Fruit fly (Drosophila melanogaster): Measurements from ENCODE around the gene Cp110.

Cp110 gene

DNA sequence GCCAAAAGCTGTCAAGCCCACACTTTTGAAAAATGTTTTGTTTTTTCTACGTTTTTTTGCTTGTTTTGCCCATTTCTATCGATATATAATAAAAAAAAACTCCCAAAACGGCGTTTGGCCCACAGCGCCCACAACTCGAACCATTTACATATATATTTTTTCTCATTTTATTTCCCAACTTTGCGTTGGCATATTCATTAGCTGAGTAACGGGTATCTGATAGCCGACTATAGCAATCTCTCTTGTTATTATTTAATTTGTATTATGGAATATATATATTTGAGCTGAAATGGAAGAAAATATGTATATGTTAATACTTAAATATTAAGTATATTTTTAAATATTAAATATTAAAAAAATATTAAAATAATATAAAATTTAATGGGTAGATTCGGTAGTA is 4.6 kb downstream of the Cp110 start:
- TF ChIP-seq CG9948 (tag; optimal IDR thresholded peaks at IDR 0.05) (no peak), CG17806 (tag; optimal IDR thresholded peaks at IDR 0.05) (no peak), CG8159 (tag; optimal IDR thresholded peaks at IDR 0.05) (no peak), Pif1A (GFP tag; optimal IDR thresholded peaks at IDR 0.05) (no peak), fd96Ca (GFP tag; IDR thresholded peaks at IDR 0.05) (no peak), CG13204 (GFP tag; optimal IDR thresholded peaks at IDR 0.05) (no peak), CG34367 (tag; optimal IDR thresholded peaks at IDR 0.05) (no peak), rn (GFP tag; IDR thresholded peaks at IDR 0.05) (no peak), CG15710 (tag; optimal IDR thresholded peaks at IDR 0.05) (no peak), Snoo (tag; optimal IDR thresholded peaks at IDR 0.05) (no peak), Ets98B (GFP tag; IDR thresholded peaks at IDR 0.05) (no peak), CG12605 (GFP tag; IDR thresholded peaks at IDR 0.05) (no peak), CG8301 (tag; optimal IDR thresholded peaks at IDR 0.05) (no peak)

DNA sequence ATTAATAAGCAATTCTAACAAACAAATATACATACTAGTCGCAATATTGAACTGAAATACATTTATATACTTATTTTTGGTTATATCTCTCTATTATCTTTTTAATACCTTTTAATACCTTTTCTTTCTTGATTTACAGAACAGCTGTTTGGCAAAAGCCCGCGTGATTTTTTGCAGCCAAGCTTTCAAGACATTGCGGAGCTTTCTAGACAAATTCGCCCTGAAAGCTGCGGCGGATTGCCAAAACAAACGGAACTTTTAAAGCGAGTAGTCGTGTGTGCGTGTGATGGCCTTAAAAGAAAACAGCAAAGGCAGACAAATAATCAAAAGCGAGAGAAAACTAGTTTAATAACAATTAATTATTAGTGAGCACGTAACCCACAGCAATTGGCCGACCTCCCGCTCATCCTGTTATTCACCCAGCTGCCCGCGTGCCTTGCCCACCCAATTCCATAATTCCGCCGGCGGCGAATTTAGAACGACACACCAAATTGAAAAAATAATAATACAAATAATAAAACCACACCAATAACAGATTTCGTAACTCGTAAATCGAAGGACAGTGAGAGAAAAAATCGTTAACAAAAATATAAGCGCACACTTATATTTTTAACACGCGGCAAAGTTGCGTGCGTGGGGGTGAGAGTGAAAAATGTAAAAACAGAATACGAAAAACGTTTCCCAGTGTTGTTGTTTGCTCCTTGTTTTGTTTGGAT is 5.2 kb downstream of the Cp110 start:
- TF ChIP-seq Snoo (tag; optimal IDR thresholded peaks at IDR 0.05) (no peak), rn (GFP tag; IDR thresholded peaks at IDR 0.05) (no peak)

- no peak for TF ChIP-seq D1 (tag; optimal IDR thresholded peaks at IDR 0.05)
- no peak for TF ChIP-seq rn (GFP tag; IDR thresholded peaks at IDR 0.05)
- TF ChIP-seq CG17806 (tag; optimal IDR thresholded peaks at IDR 0.05): peak; percentile 40
- peak; percentile 32 for TF ChIP-seq CG9948 (tag; optimal IDR thresholded peaks at IDR 0.05)
- TF ChIP-seq Pif1A (GFP tag; optimal IDR thresholded peaks at IDR 0.05): no peak
- TF ChIP-seq fd96Ca (GFP tag; IDR thresholded peaks at IDR 0.05): no peak
- peak; percentile 25 for TF ChIP-seq Snoo (tag; optimal IDR thresholded peaks at IDR 0.05)
- no peak for TF ChIP-seq Ets98B (GFP tag; IDR thresholded peaks at IDR 0.05)
- TF ChIP-seq Pif1B (GFP tag; optimal IDR thresholded peaks at IDR 0.05): no peak
- no peak for TF ChIP-seq CG32121 (GFP tag; IDR thresholded peaks at IDR 0.05)
- no peak for TF ChIP-seq CG34367 (tag; optimal IDR thresholded peaks at IDR 0.05)
- 0 out of 2 replicates have a peak, but pooled peaks have one; percentile 20 for TF ChIP-seq CG12605 (GFP tag; IDR thresholded peaks at IDR 0.05)
- TF ChIP-seq CG15710 (tag; optimal IDR thresholded peaks at IDR 0.05): peak; percentile 30
- TF ChIP-seq CG10348 (GFP tag; IDR thresholded peaks at IDR 0.05): no peak
- TF ChIP-seq CG8301 (tag; optimal IDR thresholded peaks at IDR 0.05): peak; percentile 27
- TF ChIP-seq EcR (GFP tag; optimal IDR thresholded peaks at IDR 0.05): peak; percentile 16
- peak; percentile 49 for TF ChIP-seq CG14655 (GFP tag; optimal IDR thresholded peaks at IDR 0.05)
- TF ChIP-seq CG8159 (tag; optimal IDR thresholded peaks at IDR 0.05): peak; percentile 57
- TF ChIP-seq CG13204 (GFP tag; optimal IDR thresholded peaks at IDR 0.05): no peak
- no peak for TF ChIP-seq gl (tag; optimal IDR thresholded peaks at IDR 0.05)
- 0 out of 3 replicates have a peak, but pooled peaks have one; percentile 11 for TF ChIP-seq CG4496 (GFP tag; IDR thresholded peaks at IDR 0.05)
These were observed 6.0 kb downstream of the Cp110 start for dm6 chrX:22487667-22488593.

DNA sequence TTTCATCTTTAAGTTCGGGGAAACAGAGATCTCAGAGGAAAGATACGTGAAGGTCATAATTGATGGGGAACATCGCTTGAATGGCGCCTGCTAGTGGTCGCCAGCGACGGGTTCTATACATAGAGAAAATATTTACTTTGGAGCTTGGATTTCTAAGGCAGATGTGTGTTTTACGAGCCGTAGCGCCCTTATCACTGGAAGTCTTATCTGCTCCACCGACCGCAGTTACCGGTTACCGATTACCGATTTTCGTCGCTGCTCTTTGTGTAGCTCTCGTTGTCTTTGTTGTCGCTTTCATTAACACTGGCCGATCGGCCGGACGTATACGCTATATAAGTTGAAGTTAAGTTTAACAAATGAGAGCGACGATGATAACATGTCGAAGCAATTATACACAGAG is 8.7 kb downstream of the Cp110 start:
- TF ChIP-seq CG17806 (tag; optimal IDR thresholded peaks at IDR 0.05): no peak
- no peak for TF ChIP-seq CG12605 (GFP tag; IDR thresholded peaks at IDR 0.05)
- TF ChIP-seq CG8159 (tag; optimal IDR thresholded peaks at IDR 0.05): no peak
- TF ChIP-seq EcR (GFP tag; optimal IDR thresholded peaks at IDR 0.05): no peak
- no peak for TF ChIP-seq gl (tag; optimal IDR thresholded peaks at IDR 0.05)
- TF ChIP-seq Pif1A (GFP tag; optimal IDR thresholded peaks at IDR 0.05): no peak
- TF ChIP-seq CG4496 (GFP tag; IDR thresholded peaks at IDR 0.05): no peak
- TF ChIP-seq Pif1B (GFP tag; optimal IDR thresholded peaks at IDR 0.05): no peak
- no peak for TF ChIP-seq CG10348 (GFP tag; IDR thresholded peaks at IDR 0.05)
- no peak for TF ChIP-seq CG13204 (GFP tag; optimal IDR thresholded peaks at IDR 0.05)
- TF ChIP-seq Ets98B (GFP tag; IDR thresholded peaks at IDR 0.05): no peak
- TF ChIP-seq D1 (tag; optimal IDR thresholded peaks at IDR 0.05): no peak
- TF ChIP-seq CG8301 (tag; optimal IDR thresholded peaks at IDR 0.05): no peak
- TF ChIP-seq CG15710 (tag; optimal IDR thresholded peaks at IDR 0.05): no peak
- no peak for TF ChIP-seq CG34367 (tag; optimal IDR thresholded peaks at IDR 0.05)
- no peak for TF ChIP-seq CG14655 (GFP tag; optimal IDR thresholded peaks at IDR 0.05)
- TF ChIP-seq rn (GFP tag; IDR thresholded peaks at IDR 0.05): no peak

dm6 chrX:22491028-22491769 is 9.3 kb downstream of the Cp110 start:
- 0 out of 3 replicates have a peak, but pooled peaks have one; percentile 8 for TF ChIP-seq CG4496 (GFP tag; IDR thresholded peaks at IDR 0.05)
- peak; percentile 35 for TF ChIP-seq CG34367 (tag; optimal IDR thresholded peaks at IDR 0.05)
- TF ChIP-seq CG32121 (GFP tag; IDR thresholded peaks at IDR 0.05): no peak
- TF ChIP-seq EcR (GFP tag; optimal IDR thresholded peaks at IDR 0.05): no peak
- TF ChIP-seq CG8301 (tag; optimal IDR thresholded peaks at IDR 0.05): no peak
- TF ChIP-seq CG8159 (tag; optimal IDR thresholded peaks at IDR 0.05): peak; percentile 77
- TF ChIP-seq fd96Ca (GFP tag; IDR thresholded peaks at IDR 0.05): no peak
- TF ChIP-seq CG10348 (GFP tag; IDR thresholded peaks at IDR 0.05): no peak
- TF ChIP-seq Pif1A (GFP tag; optimal IDR thresholded peaks at IDR 0.05): peak; percentile 20
- peak; percentile 33 for TF ChIP-seq Pif1B (GFP tag; optimal IDR thresholded peaks at IDR 0.05)
- TF ChIP-seq D1 (tag; optimal IDR thresholded peaks at IDR 0.05): no peak
- TF ChIP-seq Snoo (tag; optimal IDR thresholded peaks at IDR 0.05): peak; percentile 74
- peak; percentile 22 for TF ChIP-seq CG17806 (tag; optimal IDR thresholded peaks at IDR 0.05)
- TF ChIP-seq CG14655 (GFP tag; optimal IDR thresholded peaks at IDR 0.05): peak; percentile 68
- no peak for TF ChIP-seq rn (GFP tag; IDR thresholded peaks at IDR 0.05)
- no peak for TF ChIP-seq CG12605 (GFP tag; IDR thresholded peaks at IDR 0.05)
- no peak for TF ChIP-seq gl (tag; optimal IDR thresholded peaks at IDR 0.05)
- TF ChIP-seq CG9948 (tag; optimal IDR thresholded peaks at IDR 0.05): peak; percentile 49
- peak; percentile 71 for TF ChIP-seq CG15710 (tag; optimal IDR thresholded peaks at IDR 0.05)
- no peak for TF ChIP-seq Ets98B (GFP tag; IDR thresholded peaks at IDR 0.05)
- no peak for TF ChIP-seq CG13204 (GFP tag; optimal IDR thresholded peaks at IDR 0.05)
